Worm (Caenorhabditis elegans): ENCODE measurements around the gene C16C8.21.
"Not testable (repeated sequence)": the region's sequence is repeated elsewhere in the genome, so short reads cannot be mapped to it uniquely, and the experiment has no call there.

Gene C16C8.21

ce11 chrII:3448776-3449280 is 822 bp downstream of the C16C8.21 start, which contains the start of gene C16C8.25:
Gene C16C8.25 (plus strand): TSS chrII:3449230.
- TF ChIP-seq nhr-48 (tag; optimal IDR thresholded peaks at IDR 0.05) (no peak), arid-1 (GFP tag; conservative IDR thresholded peaks at IDR 0.05) (no peak), nhr-237 (tag; optimal IDR thresholded peaks at IDR 0.05) (no peak), T26A8.4 (GFP tag; IDR thresholded peaks at IDR 0.05) (no peak), nhr-28 (tag; optimal IDR thresholded peaks at IDR 0.05) (no peak), set-16 (GFP tag; IDR thresholded peaks at IDR 0.05) (no peak), jun-1 (tag; optimal IDR thresholded peaks at IDR 0.05) (no peak), hif-1 (tag; optimal IDR thresholded peaks at IDR 0.05) (no peak), lin-39 (tag; optimal IDR thresholded peaks at IDR 0.05) (no peak), dmd-6 (GFP tag; IDR thresholded peaks at IDR 0.05) (no peak)

- not testable (repeated sequence) for TF ChIP-seq jun-1 (tag; optimal IDR thresholded peaks at IDR 0.05); unc-39 (tag; optimal IDR thresholded peaks at IDR 0.05); aha-1 (tag)
Measured at ce11 chrII:3449514-3449913, 1.5 kb downstream of the C16C8.21 start, which contains the start of gene C16C8.14. Gene C16C8.14 (plus strand): TSS chrII:3449814.

- TF ChIP-seq unc-39 (tag; optimal IDR thresholded peaks at IDR 0.05) (no peak), F37D6.2 (tag; optimal IDR thresholded peaks at IDR 0.05) (no peak), dmd-8 (GFP tag; IDR thresholded peaks at IDR 0.05) (no peak), ceh-32 (tag; optimal IDR thresholded peaks at IDR 0.05; ENCODE audit: poor library complexity) (no peak), dve-1 (tag; optimal IDR thresholded peaks at IDR 0.05; ENCODE audit: insufficient read depth) (no peak), mdl-1 (tag; optimal IDR thresholded peaks at IDR 0.05) (no peak), F44E2.7 (GFP tag; IDR thresholded peaks at IDR 0.05) (no peak), ZK337.2 (GFP tag; IDR thresholded peaks at IDR 0.05) (no peak), egl-27 (tag; optimal IDR thresholded peaks at IDR 0.05) (no peak), egl-43 (GFP tag; IDR thresholded peaks at IDR 0.05) (no peak), aha-1 (tag) (no peak), hmg-1.1 (GFP tag; IDR thresholded peaks at IDR 0.05) (no peak), set-16 (GFP tag; IDR thresholded peaks at IDR 0.05) (no peak), nhr-6 (tag; optimal IDR thresholded peaks at IDR 0.05) (no peak), zag-1 (tag; optimal IDR thresholded peaks at IDR 0.05) (no peak), nhr-10 (tag; optimal IDR thresholded peaks at IDR 0.05) (no peak), ceh-82 (tag; optimal IDR thresholded peaks at IDR 0.05) (no peak), unc-130 (GFP tag; optimal IDR thresholded peaks at IDR 0.05) (no peak), daf-8 (GFP tag; IDR thresholded peaks at IDR 0.05) (no peak)
Measured at ce11 chrII:3452421-3452820, 4.4 kb downstream of the C16C8.21 start, which contains the start of gene C16C8.12. Gene C16C8.12 (plus strand): TSS chrII:3452721.

- TF ChIP-seq Y48G9A.11 (GFP tag; IDR thresholded peaks at IDR 0.05), result no peak
- no peak for TF ChIP-seq lin-1 (GFP tag; IDR thresholded peaks at IDR 0.05)
- no peak for TF ChIP-seq lin-13 (GFP tag; optimal IDR thresholded peaks at IDR 0.05)
- TF ChIP-seq daf-8 (GFP tag; IDR thresholded peaks at IDR 0.05), result no peak
- no peak for TF ChIP-seq set-16 (GFP tag; IDR thresholded peaks at IDR 0.05)
- no peak for TF ChIP-seq ceh-44 (GFP tag; IDR thresholded peaks at IDR 0.05)
- no peak for TF ChIP-seq egl-27 (tag; optimal IDR thresholded peaks at IDR 0.05)
- TF ChIP-seq T26A8.4 (GFP tag; IDR thresholded peaks at IDR 0.05), result no peak
- no peak for TF ChIP-seq lim-7 (GFP tag; IDR thresholded peaks at IDR 0.05)
Measured at ce11 chrII:3453521-3453920, 5.5 kb downstream of the C16C8.21 start, which contains the start of gene C16C8.11. Gene C16C8.11 (plus strand): TSS chrII:3453708.

- TF ChIP-seq F26F4.8 (GFP tag; conservative IDR thresholded peaks at IDR 0.05) (no peak), nhr-6 (tag; optimal IDR thresholded peaks at IDR 0.05) (no peak), D1046.2 (GFP tag; IDR thresholded peaks at IDR 0.05) (no peak), rbr-2 (tag; optimal IDR thresholded peaks at IDR 0.05) (no peak), attf-4 (tag; optimal IDR thresholded peaks at IDR 0.05) (no peak), ztf-11 (tag; optimal IDR thresholded peaks at IDR 0.05) (no peak), snpc-4 (tag; optimal IDR thresholded peaks at IDR 0.05) (no peak), nhr-76 (tag; optimal IDR thresholded peaks at IDR 0.05) (no peak)
Measured at ce11 chrII:3458209-3458608, 10.2 kb downstream of the C16C8.21 start, which contains the start of the genes C16C8.26 and C16C8.19. Gene C16C8.26 (minus strand): TSS chrII:3458309. Gene C16C8.19 (plus strand): TSS chrII:3458487.
